Worm (Caenorhabditis elegans) whole organism, L4 larva: ENCODE data around the gene C04G6.11.

Source experiments
- D1046.2 ChIP-seq: fragments of 200-800 bp; sonication (Bioruptor generic); IDR thresholded peaks from 2 replicates; pipeline ENCODE4 v1.3.6; 2022; ENCODE audit warnings: missing genetic modification characterization, missing compliant biosample characterization
- F10B5.3 ChIP-seq: sonication (generic microtip); optimal IDR thresholded peaks from 2 replicates; lab custom pipeline; 2016; ENCODE audit warnings: mild to moderate bottlenecking, missing genetic modification characterization, missing compliant biosample characterization
- F37D6.2 ChIP-seq: sonication (generic microtip); optimal IDR thresholded peaks from 2 replicates; lab custom pipeline; 2016; ENCODE audit warnings: mild to moderate bottlenecking, missing genetic modification characterization, missing compliant biosample characterization
- F44E2.7 ChIP-seq: fragments of 200-800 bp; sonication (Bioruptor generic); IDR thresholded peaks from 2 replicates; pipeline ENCODE4 v2.1.2; 2022; ENCODE audit warnings: missing genetic modification characterization, missing compliant biosample characterization
- F49E8.2 ChIP-seq: sonication (generic microtip); optimal IDR thresholded peaks from 2 replicates; lab custom pipeline; 2016; ENCODE audit warnings: missing compliant biosample characterization, mild to moderate bottlenecking, missing genetic modification characterization, borderline replicate concordance
- T26A8.4 ChIP-seq: fragments of 200-800 bp; sonication (Bioruptor generic); IDR thresholded peaks from 2 replicates; pipeline ENCODE4 v1.3.6; 2022; ENCODE audit warnings: missing genetic modification characterization, missing compliant biosample characterization
- Y48G9A.11 ChIP-seq: fragments of 200-800 bp; sonication (Bioruptor generic); IDR thresholded peaks from 2 replicates; pipeline ENCODE4 v1.3.6; 2022; ENCODE audit warnings: missing genetic modification reagents, missing genetic modification characterization, missing compliant biosample characterization
- Y75B8A.6 ChIP-seq: fragments of 200-800 bp; sonication (Bioruptor generic); IDR thresholded peaks from 2 replicates; pipeline ENCODE4 v1.3.6; 2022; ENCODE audit warnings: missing genetic modification reagents, missing genetic modification characterization, missing compliant biosample characterization
- aly-2 ChIP-seq: sonication (generic microtip); optimal IDR thresholded peaks from 2 replicates; lab custom pipeline; 2018; ENCODE audit warnings: missing biosample characterization, missing genetic modification characterization
- arid-1 ChIP-seq: fragments of 200-800 bp; sonication (Bioruptor generic); conservative IDR thresholded peaks from 2 replicates; pipeline ENCODE4 v1.3.6; 2022; ENCODE audit warnings: missing genetic modification reagents, missing genetic modification characterization, missing compliant biosample characterization
- ceh-62 ChIP-seq: sonication (generic microtip); optimal IDR thresholded peaks from 2 replicates; lab custom pipeline; 2017; ENCODE audit warnings: missing biosample characterization, missing genetic modification characterization
- cey-2 ChIP-seq: sonication (generic microtip); optimal IDR thresholded peaks from 3 replicates; lab custom pipeline; 2017; ENCODE audit warnings: missing genetic modification characterization, mild to moderate bottlenecking, missing compliant biosample characterization, antibody characterized with exemption, borderline replicate concordance; ENCODE audit not compliant: insufficient read depth
- dpl-1 ChIP-seq: fragments of 150-350 bp; optimal IDR thresholded peaks from 2 replicates; lab custom pipeline; 2014; ENCODE audit warnings: missing biosample characterization, missing genetic modification reagents, missing genetic modification characterization
- dve-1 ChIP-seq: sonication (generic microtip); optimal IDR thresholded peaks from 2 replicates; lab custom pipeline; 2017; ENCODE audit warnings: antibody characterized with exemption, mild to moderate bottlenecking, missing genetic modification characterization, missing compliant biosample characterization; ENCODE audit not compliant: insufficient read depth
- fkh-10 ChIP-seq: fragments of 150-350 bp; optimal IDR thresholded peaks from 2 replicates; lab custom pipeline; 2014; ENCODE audit warnings: missing biosample characterization, missing genetic modification reagents, missing genetic modification characterization
- lim-7 ChIP-seq: fragments of 200-800 bp; sonication (Bioruptor generic); IDR thresholded peaks from 2 replicates; pipeline ENCODE4 v1.3.6; 2022; ENCODE audit warnings: missing genetic modification characterization, missing compliant biosample characterization
- lin-1 ChIP-seq: fragments of 200-800 bp; sonication (Bioruptor generic); IDR thresholded peaks from 2 replicates; pipeline ENCODE4 v1.3.6; 2022; ENCODE audit warnings: missing genetic modification reagents, missing genetic modification characterization, missing compliant biosample characterization
- lin-13 ChIP-seq: fragments of 150-350 bp; optimal IDR thresholded peaks from 2 replicates; lab custom pipeline; 2014; ENCODE audit warnings: missing biosample characterization, missing genetic modification reagents, missing genetic modification characterization
- madf-9 ChIP-seq: fragments of 200-800 bp; sonication (Bioruptor generic); conservative IDR thresholded peaks from 2 replicates; pipeline ENCODE4 v1.3.6; 2022; ENCODE audit warnings: missing genetic modification reagents, missing genetic modification characterization, missing compliant biosample characterization
- mdt-29 ChIP-seq: fragments of 200-800 bp; sonication (Bioruptor generic); IDR thresholded peaks from 2 replicates; pipeline ENCODE4 v1.3.6; 2022; ENCODE audit warnings: missing genetic modification reagents, missing genetic modification characterization, missing compliant biosample characterization
- mes-2 ChIP-seq: sonication (generic microtip); optimal IDR thresholded peaks from 2 replicates; lab custom pipeline; 2016; ENCODE audit warnings: missing genotype, mild to moderate bottlenecking, missing genetic modification characterization, missing compliant biosample characterization; ENCODE audit not compliant: poor library complexity, severe bottlenecking
- mxl-3 ChIP-seq: fragments of 200-800 bp; sonication (Bioruptor generic); optimal IDR thresholded peaks from 2 replicates; lab custom pipeline; 2018; ENCODE audit warnings: mild to moderate bottlenecking, missing genetic modification characterization, missing compliant biosample characterization
- nhr-111 ChIP-seq: fragments of 200-800 bp; sonication (Bioruptor generic); optimal IDR thresholded peaks from 2 replicates; lab custom pipeline; 2018; ENCODE audit warnings: mild to moderate bottlenecking, missing genetic modification characterization, missing compliant biosample characterization
- nhr-42 ChIP-seq: fragments of 200-800 bp; sonication (Bioruptor generic); IDR thresholded peaks from 2 replicates; pipeline ENCODE4 v1.3.6; 2022; ENCODE audit warnings: missing genetic modification characterization, missing compliant biosample characterization
- nhr-48 ChIP-seq: sonication (generic microtip); optimal IDR thresholded peaks from 2 replicates; lab custom pipeline; 2016; ENCODE audit warnings: mild to moderate bottlenecking, missing genetic modification characterization, missing compliant biosample characterization
- nhr-6 ChIP-seq: fragments of 150-350 bp; optimal IDR thresholded peaks from 2 replicates; lab custom pipeline; 2014; ENCODE audit warnings: missing biosample characterization, missing genetic modification characterization
- nhr-76 ChIP-seq: fragments of 150-350 bp; optimal IDR thresholded peaks from 2 replicates; lab custom pipeline; 2014; ENCODE audit warnings: missing biosample characterization, missing genetic modification characterization
- nhr-77 ChIP-seq: fragments of 150-350 bp; optimal IDR thresholded peaks from 2 replicates; lab custom pipeline; 2014; ENCODE audit warnings: missing biosample characterization, missing genetic modification characterization
- rbr-2 ChIP-seq: sonication (generic microtip); optimal IDR thresholded peaks from 2 replicates; lab custom pipeline; 2016; ENCODE audit warnings: missing genotype, missing genetic modification characterization, missing compliant biosample characterization
- saeg-2 ChIP-seq: fragments of 200-800 bp; sonication (Bioruptor generic); IDR thresholded peaks from 2 replicates; pipeline ENCODE4 v1.3.6; 2022; ENCODE audit warnings: missing genetic modification reagents, missing genetic modification characterization, missing compliant biosample characterization
- set-16 ChIP-seq: fragments of 200-800 bp; sonication (Bioruptor generic); IDR thresholded peaks from 2 replicates; pipeline ENCODE4 v1.3.6; 2022; ENCODE audit warnings: missing genetic modification reagents, missing genetic modification characterization, missing compliant biosample characterization
- skn-1 ChIP-seq: fragments of 150-350 bp; optimal IDR thresholded peaks from 2 replicates; lab custom pipeline; 2014; ENCODE audit warnings: missing biosample characterization, missing genetic modification characterization
- spr-3 ChIP-seq: fragments of 200-800 bp; sonication (Bioruptor generic); optimal IDR thresholded peaks from 2 replicates; lab custom pipeline; 2018; ENCODE audit warnings: mild to moderate bottlenecking, missing genetic modification characterization, missing compliant biosample characterization
- unc-130 ChIP-seq: sonication (generic microtip); optimal IDR thresholded peaks from 2 replicates; lab custom pipeline; 2016; ENCODE audit warnings: missing genetic modification reagents, missing genetic modification characterization, missing compliant biosample characterization
- unc-62 ChIP-seq, 3 experiments: fragments of 150-350 bp in 1 of 3; sonication (generic microtip); optimal IDR thresholded peaks in 2 of 3; peaks in 1 of 3; 1 replicate in 1 of 3; 2 replicates in 2 of 3; lab custom pipeline; 2014 to 2017; ENCODE audit warnings: missing biosample characterization in 3 of 3, missing genetic modification characterization in 3 of 3, missing genetic modification reagents in 3 of 3, missing genotype in 1 of 3
- vab-7 ChIP-seq: fragments of 200-800 bp; sonication (Bioruptor generic); IDR thresholded peaks from 2 replicates; pipeline ENCODE4 v1.3.6; 2022; ENCODE audit warnings: missing genetic modification reagents, missing genetic modification characterization, missing compliant biosample characterization
- zfp-3 ChIP-seq: fragments of 200-800 bp; sonication (Bioruptor generic); conservative IDR thresholded peaks from 2 replicates; pipeline ENCODE4 v1.3.6; 2022; ENCODE audit warnings: missing genetic modification reagents, missing genetic modification characterization, missing compliant biosample characterization

C04G6.11 gene

DNA sequence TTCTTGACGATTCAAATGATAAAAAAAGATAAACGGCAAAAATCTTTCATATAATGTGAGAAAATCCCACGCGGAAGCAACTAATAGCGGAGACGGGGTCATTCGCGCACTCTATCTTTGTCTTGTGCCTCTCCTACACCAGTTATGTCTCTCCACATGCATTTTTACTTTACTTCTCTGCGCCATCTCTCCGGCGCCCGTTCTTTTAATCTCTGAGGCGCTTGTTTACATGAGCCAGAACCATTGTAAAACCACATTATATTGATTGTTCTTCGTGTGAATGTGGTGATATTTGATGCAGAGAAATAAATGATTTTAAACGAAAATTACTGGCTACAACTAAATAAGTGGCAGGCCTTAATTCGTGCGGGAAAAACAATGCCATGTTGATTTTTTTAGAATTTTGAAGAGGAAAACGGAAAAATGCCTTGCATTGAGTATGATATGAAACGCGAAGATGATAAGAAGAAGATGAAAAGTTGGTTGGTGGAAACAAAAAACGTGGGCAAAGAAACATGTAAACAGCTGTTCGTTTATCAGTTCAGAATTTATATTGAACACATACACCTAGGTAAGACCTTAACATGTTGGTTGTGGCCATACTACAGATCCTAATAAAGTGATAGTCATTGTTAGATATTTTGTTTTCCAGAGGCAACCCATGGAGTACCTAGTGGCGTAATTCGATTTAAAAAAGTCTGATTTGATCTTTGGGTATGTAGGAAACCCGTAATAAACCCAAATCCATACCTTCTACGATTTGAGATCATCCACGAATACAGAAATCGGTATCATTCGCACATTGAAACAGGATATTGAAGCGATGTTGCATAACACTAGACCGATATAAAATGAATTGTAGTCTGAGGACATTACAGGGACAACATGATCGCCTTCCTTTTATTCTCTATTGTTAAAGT lies 11.0 kb downstream of the C04G6.11 start, which contains the start of gene C04G6.2 (continued):
- TF ChIP-seq mdt-29 (GFP tag; lab: Robert Waterston, UW) (no peak), Y75B8A.6 (GFP tag; lab: Robert Waterston, UW) (no peak), cey-2 (no peak), madf-9 (GFP tag; lab: Robert Waterston, UW) (no peak), F37D6.2 (tag; lab: Kevin White, UChicago) (no peak), vab-7 (no peak), nhr-76 (no peak), zfp-3 (GFP tag; lab: Robert Waterston, UW) (no peak), nhr-111 (no peak), mxl-3 (peak; percentile 36), lin-1 (GFP tag; lab: Robert Waterston, UW) (0 out of 2 replicates have a peak, but pooled peaks have one; percentile 10), F10B5.3 (tag; lab: Kevin White, UChicago) (no peak), unc-62 (GFP tag; optimal IDR thresholded peaks at IDR 0.05 in 1 of 2; lab: Kevin White, UChicago) (peak in 1 of 2 experiments; percentile 45), unc-62 (tag; optimal IDR thresholded peaks at IDR 0.05; lab: Kevin White, UChicago) (no peak), fkh-10 (GFP tag; lab: Kevin White, UChicago) (no peak), spr-3 (no peak), nhr-48 (tag; lab: Kevin White, UChicago) (peak; percentile 16), saeg-2 (GFP tag; lab: Robert Waterston, UW) (no peak), rbr-2 (tag; lab: Kevin White, UChicago) (peak; percentile 40), T26A8.4 (no peak), skn-1 (tag; lab: Kevin White, UChicago) (no peak), F44E2.7 (GFP tag; lab: Robert Waterston, UW) (no peak), aly-2 (tag; lab: Kevin White, UChicago) (no peak), dve-1 (peak; percentile 59), D1046.2 (GFP tag; lab: Robert Waterston, UW) (no peak), mes-2 (peak; percentile 71), lim-7 (no peak), dpl-1 (GFP tag; lab: Kevin White, UChicago) (peak; percentile 7), nhr-77 (tag; lab: Kevin White, UChicago) (no peak), set-16 (GFP tag; lab: Robert Waterston, UW) (no peak), arid-1 (GFP tag; lab: Robert Waterston, UW) (no peak), ceh-62 (no peak), nhr-42 (GFP tag; lab: Robert Waterston, UW) (no peak), nhr-6 (tag; lab: Kevin White, UChicago) (peak; percentile 49)

ce11 chrII:5091640-5092243 lies 11.9 kb downstream of the C04G6.11 start, which contains the start of gene pld-1:
Gene pld-1, minus strand, starts transcription at chrII:5091690.
- TF ChIP-seq nhr-77 (tag; lab: Kevin White, UChicago), result no peak
- TF ChIP-seq F49E8.2 (tag; lab: Kevin White, UChicago), result peak; percentile 53
- TF ChIP-seq Y48G9A.11 (GFP tag; lab: Robert Waterston, UW), result 0 out of 2 replicates have a peak, but pooled peaks have one; percentile 39
- TF ChIP-seq lin-13 (GFP tag; lab: Kevin White, UChicago), result no peak
- TF ChIP-seq unc-130 (GFP tag; lab: Kevin White, UChicago), result peak; percentile 26
- TF ChIP-seq, all 104 proteins: peak for 3
